Worm (Caenorhabditis elegans) whole organism, L1 larva: ENCODE data around the gene str-113.
A peak's percentile ranks its signal among the peaks of the same experiment; 100 is the strongest.

ENCODE experiments used
- C34B4.2 ChIP-seq: sonication (generic microtip); optimal IDR thresholded peaks from 2 replicates; lab custom pipeline; 2017; ENCODE audit warnings: mild to moderate bottlenecking, missing genetic modification characterization, missing compliant biosample characterization
- Y116A8C.19 ChIP-seq: sonication (generic microtip); optimal IDR thresholded peaks from 2 replicates; lab custom pipeline; 2016; ENCODE audit warnings: missing compliant biosample characterization, missing genetic modification characterization, borderline replicate concordance
- alr-1 ChIP-seq: fragments of 200-800 bp; sonication (Bioruptor generic); optimal IDR thresholded peaks from 2 replicates; lab custom pipeline; 2018; ENCODE audit warnings: borderline replicate concordance, mild to moderate bottlenecking, missing genetic modification characterization, missing compliant biosample characterization
- blmp-1 ChIP-seq: fragments of 150-350 bp; optimal IDR thresholded peaks from 2 replicates; lab custom pipeline; 2014; ENCODE audit warnings: missing biosample characterization, missing genetic modification characterization
- ceh-63 ChIP-seq: fragments of 200-800 bp; sonication (Bioruptor generic); optimal IDR thresholded peaks from 2 replicates; lab custom pipeline; 2018; ENCODE audit warnings: mild to moderate bottlenecking, missing genetic modification characterization, missing compliant biosample characterization
- dpl-1 ChIP-seq, 3 experiments: fragments of 150-350 bp in 2 of 3; sonication (generic microtip) in 1 of 3; optimal IDR thresholded peaks; 2 replicates each; lab custom pipeline; 2014 to 2017; ENCODE audit warnings: missing biosample characterization in 3 of 3, missing genetic modification characterization in 3 of 3, missing genetic modification reagents in 3 of 3
- efl-1 ChIP-seq, 4 experiments: fragments of 150-350 bp; optimal IDR thresholded peaks in 3 of 4; peaks in 1 of 4; 1 replicate in 1 of 4; 2 replicates in 3 of 4; lab custom pipeline; 2014; ENCODE audit warnings: missing biosample characterization in 2 of 4, missing genetic modification characterization in 2 of 4, missing genetic modification reagents in 2 of 4
- elt-3 ChIP-seq, 6 experiments: fragments of 150-350 bp in 1 of 6; sonication (generic microtip); optimal IDR thresholded peaks; 2 replicates each; lab custom pipeline; 2017 to 2018; ENCODE audit warnings: missing biosample characterization in 6 of 6, missing genetic modification characterization in 6 of 6, inconsistent platforms in 1 of 6
- fkh-4 ChIP-seq: sonication (generic microtip); optimal IDR thresholded peaks from 2 replicates; lab custom pipeline; 2016; ENCODE audit warnings: missing compliant biosample characterization, missing genetic modification characterization, borderline replicate concordance
- fos-1 ChIP-seq: fragments of 150-350 bp; optimal IDR thresholded peaks from 2 replicates; lab custom pipeline; 2014; ENCODE audit warnings: missing biosample characterization, missing genetic modification characterization
- lin-14 ChIP-seq: fragments of 200-800 bp; sonication (Bioruptor generic); optimal IDR thresholded peaks from 2 replicates; lab custom pipeline; 2018; ENCODE audit warnings: mild to moderate bottlenecking, missing genetic modification characterization, moderate library complexity, missing compliant biosample characterization
- lin-35 ChIP-seq, 2 experiments: fragments of 150-350 bp; optimal IDR thresholded peaks; 2 replicates each; lab custom pipeline; 2014; ENCODE audit warnings: missing biosample characterization in 2 of 2, missing genetic modification characterization in 2 of 2, missing genetic modification reagents in 2 of 2
- lin-39 ChIP-seq: fragments of 150-350 bp; optimal IDR thresholded peaks from 2 replicates; lab custom pipeline; 2014; ENCODE audit warnings: missing biosample characterization, missing genetic modification reagents, missing genetic modification characterization
- lir-3 ChIP-seq: sonication (generic microtip); optimal IDR thresholded peaks from 2 replicates; lab custom pipeline; 2016; ENCODE audit warnings: mild to moderate bottlenecking, missing genetic modification characterization, moderate library complexity, missing compliant biosample characterization; ENCODE audit not compliant: poor library complexity
- lsy-2 ChIP-seq, 2 experiments: fragments of 150-350 bp; optimal IDR thresholded peaks; 2 replicates each; lab custom pipeline; 2014; ENCODE audit warnings: missing biosample characterization in 2 of 2, missing genetic modification characterization in 2 of 2
- mdl-1 ChIP-seq, 2 experiments: fragments of 150-350 bp; optimal IDR thresholded peaks; 2 replicates each; lab custom pipeline; 2014 to 2017; ENCODE audit warnings: missing biosample characterization in 2 of 2, missing genetic modification characterization in 2 of 2, inconsistent platforms in 1 of 2
- nhr-19 ChIP-seq: fragments of 200-800 bp; sonication (Bioruptor generic); conservative IDR thresholded peaks from 2 replicates; pipeline ENCODE4 v1.3.6; 2022; ENCODE audit warnings: missing genetic modification characterization, missing compliant biosample characterization
- nhr-20 ChIP-seq: sonication (generic microtip); optimal IDR thresholded peaks from 2 replicates; lab custom pipeline; 2016; ENCODE audit warnings: mild to moderate bottlenecking, missing genetic modification characterization, missing compliant biosample characterization
- nhr-237 ChIP-seq: fragments of 150-350 bp; optimal IDR thresholded peaks from 2 replicates; lab custom pipeline; 2014; ENCODE audit warnings: missing biosample characterization, missing genetic modification characterization
- nhr-47 ChIP-seq: sonication (generic microtip); optimal IDR thresholded peaks from 2 replicates; lab custom pipeline; 2016; ENCODE audit warnings: mild to moderate bottlenecking, missing genetic modification characterization, moderate library complexity, missing compliant biosample characterization
- nhr-71 ChIP-seq: sonication (generic microtip); optimal IDR thresholded peaks from 2 replicates; lab custom pipeline; 2016; ENCODE audit warnings: mild to moderate bottlenecking, missing genetic modification characterization, moderate library complexity, missing compliant biosample characterization
- nhr-76 ChIP-seq: sonication (generic microtip); optimal IDR thresholded peaks from 2 replicates; lab custom pipeline; 2017; ENCODE audit warnings: missing biosample characterization, missing genetic modification characterization
- nhr-85 ChIP-seq: sonication (generic microtip); peaks from one replicate; lab custom pipeline; 2016; ENCODE audit warnings: missing genetic modification characterization, inconsistent platforms, missing compliant biosample characterization
- nhr-90 ChIP-seq: sonication (generic microtip); optimal IDR thresholded peaks from 2 replicates; lab custom pipeline; 2016; ENCODE audit warnings: mild to moderate bottlenecking, missing genetic modification characterization, missing compliant biosample characterization; ENCODE audit not compliant: poor library complexity
- pag-3 ChIP-seq: sonication (generic microtip); optimal IDR thresholded peaks from 2 replicates; lab custom pipeline; 2017; ENCODE audit warnings: missing genetic modification characterization, mild to moderate bottlenecking, missing compliant biosample characterization, antibody characterized with exemption, borderline replicate concordance; ENCODE audit not compliant: insufficient read depth
- pax-3 ChIP-seq: fragments of 200-800 bp; sonication (Bioruptor generic); optimal IDR thresholded peaks from 2 replicates; lab custom pipeline; 2018; ENCODE audit warnings: mild to moderate bottlenecking, missing genetic modification characterization, moderate library complexity, missing compliant biosample characterization
- rnt-1 ChIP-seq: sonication (generic microtip); optimal IDR thresholded peaks from 2 replicates; lab custom pipeline; 2016; ENCODE audit warnings: mild to moderate bottlenecking, missing genetic modification characterization, moderate library complexity, missing compliant biosample characterization
- skn-1 ChIP-seq: fragments of 150-350 bp; optimal IDR thresholded peaks from 2 replicates; lab custom pipeline; 2014; ENCODE audit warnings: missing biosample characterization, missing genetic modification characterization
- snpc-4 ChIP-seq: fragments of 150-350 bp; optimal IDR thresholded peaks from 2 replicates; lab custom pipeline; 2014; ENCODE audit warnings: missing biosample characterization, missing genetic modification characterization
- snu-23 ChIP-seq: sonication (generic microtip); optimal IDR thresholded peaks from 2 replicates; lab custom pipeline; 2016; ENCODE audit warnings: missing genetic modification characterization, missing compliant biosample characterization
- swsn-7 ChIP-seq: sonication (generic microtip); optimal IDR thresholded peaks from 2 replicates; lab custom pipeline; 2016; ENCODE audit warnings: missing genetic modification characterization, missing compliant biosample characterization
- tbx-2 ChIP-seq: sonication (generic microtip); optimal IDR thresholded peaks from 2 replicates; lab custom pipeline; 2016; ENCODE audit warnings: missing genetic modification characterization, missing compliant biosample characterization
- unc-130 ChIP-seq: fragments of 150-350 bp; optimal IDR thresholded peaks from 2 replicates; lab custom pipeline; 2017; ENCODE audit warnings: missing biosample characterization, missing genetic modification characterization, inconsistent platforms
- unc-86 ChIP-seq: sonication (generic microtip); optimal IDR thresholded peaks from 2 replicates; lab custom pipeline; 2016; ENCODE audit warnings: missing genetic modification characterization, missing compliant biosample characterization
- unc-98 ChIP-seq: fragments of 200-800 bp; sonication (Bioruptor generic); IDR thresholded peaks from 2 replicates; pipeline ENCODE4 v1.3.6; 2022; ENCODE audit warnings: missing genetic modification characterization, missing compliant biosample characterization
- vab-15 ChIP-seq: sonication (generic microtip); optimal IDR thresholded peaks from 2 replicates; lab custom pipeline; 2017; ENCODE audit warnings: missing genotype, mild to moderate bottlenecking, missing genetic modification characterization, missing compliant biosample characterization
- ztf-4 ChIP-seq: fragments of 150-350 bp; optimal IDR thresholded peaks from 2 replicates; lab custom pipeline; 2014; ENCODE audit warnings: missing biosample characterization, missing genetic modification characterization

The str-113 gene

DNA sequence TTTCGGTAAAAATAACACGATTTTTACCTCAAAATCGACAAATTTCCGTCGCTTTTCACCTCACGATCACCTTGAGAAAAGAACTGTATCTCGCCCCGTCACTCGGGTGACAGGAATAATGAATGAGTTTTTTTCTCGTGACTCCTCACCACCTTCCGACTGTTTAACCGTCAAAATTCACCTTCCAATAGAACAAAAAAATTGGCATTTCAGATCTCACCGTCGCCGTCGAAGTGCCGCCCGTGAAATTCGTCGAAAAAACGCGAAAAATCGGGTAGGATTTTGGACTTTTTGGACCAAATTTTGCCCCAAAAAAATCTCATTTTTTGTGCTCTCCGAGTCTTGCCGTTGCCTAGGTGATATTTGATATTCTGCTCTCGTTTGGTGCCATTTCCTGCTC, 20.1 kb upstream of the str-113 start, which contains the start of gene unc-132:
TSS of gene unc-132 (plus strand) at position 208 of the 400 bp plus-strand sequence.
- TF ChIP-seq elt-3 (tag; optimal IDR thresholded peaks at IDR 0.05; lab: Kevin White, UChicago): no peak
- TF ChIP-seq nhr-85 (tag; lab: Kevin White, UChicago): peak; percentile 69

- TF ChIP-seq snpc-4 (tag; lab: Kevin White, UChicago): no peak
- no peak for TF ChIP-seq unc-86 (tag; lab: Kevin White, UChicago)
- TF ChIP-seq lsy-2 (tag; optimal IDR thresholded peaks at IDR 0.05; lab: Kevin White, UChicago): peak in 1 of 2 experiments; percentile 59
- no peak for TF ChIP-seq elt-3 (tag; optimal IDR thresholded peaks at IDR 0.05; lab: Kevin White, UChicago)
Measured at ce11 chrV:3686292-3686691, 19.5 kb upstream of the str-113 start.

ce11 chrV:3685790-3686208, 19.0 kb upstream of the str-113 start, which contains the start of gene W08A12.2:
Gene W08A12.2, minus strand, starts transcription at chrV:3685892.
- TF ChIP-seq unc-98 (peak; percentile 40; the same call in 1 of the 2 replicates), dpl-1 (GFP tag; optimal IDR thresholded peaks at IDR 0.05; lab: Kevin White, UChicago) (peak in 1 of 3 experiments; percentile 14), C34B4.2 (tag; lab: Kevin White, UChicago) (no peak), unc-130 (tag; lab: Kevin White, UChicago) (peak; percentile 46), lin-39 (peak; percentile 42), skn-1 (tag; lab: Kevin White, UChicago) (no peak), lsy-2 (tag; optimal IDR thresholded peaks at IDR 0.05; lab: Kevin White, UChicago) (peak; percentile 45 to 51), nhr-71 (tag; lab: Kevin White, UChicago) (peak; percentile 88), nhr-20 (tag; lab: Kevin White, UChicago) (peak; percentile 69), lin-35 (GFP tag; optimal IDR thresholded peaks at IDR 0.05; lab: Kevin White, UChicago) (peak in 1 of 2 experiments; percentile 59), nhr-47 (tag; lab: Kevin White, UChicago) (peak; percentile 47), pax-3 (tag; lab: Kevin White, UChicago) (no peak), nhr-85 (tag; lab: Kevin White, UChicago) (peak; percentile 77), snu-23 (GFP tag; lab: Kevin White, UChicago) (peak; percentile 62), lin-14 (GFP tag; lab: Kevin White, UChicago) (peak; percentile 87), vab-15 (no peak), Y116A8C.19 (tag; lab: Kevin White, UChicago) (no peak), elt-3 (tag; optimal IDR thresholded peaks at IDR 0.05; lab: Kevin White, UChicago) (peak in 1 of 6 experiments; percentile 5), nhr-76 (no peak), swsn-7 (tag; lab: Kevin White, UChicago) (peak; percentile 37), ceh-63 (GFP tag; lab: Kevin White, UChicago) (no peak), rnt-1 (tag; lab: Kevin White, UChicago) (peak; percentile 87), ztf-4 (tag; lab: Kevin White, UChicago) (peak; percentile 31), pag-3 (peak; percentile 10), fos-1 (tag; lab: Kevin White, UChicago) (peak; percentile 32), efl-1 (optimal IDR thresholded peaks at IDR 0.05; lab: Kevin White, UChicago) (peak; percentile 34 to 44), efl-1 (GFP tag; optimal IDR thresholded peaks at IDR 0.05 in 1 of 2; lab: Kevin White, UChicago) (peak; percentile 12 to 52), nhr-237 (tag; lab: Kevin White, UChicago) (no peak), tbx-2 (tag; lab: Kevin White, UChicago) (peak; percentile 25), nhr-19 (peak; percentile 81), mdl-1 (tag; optimal IDR thresholded peaks at IDR 0.05; lab: Kevin White, UChicago) (peak in 1 of 2 experiments; percentile 76), fkh-4 (tag; lab: Kevin White, UChicago) (no peak), nhr-90 (tag; lab: Kevin White, UChicago) (peak; percentile 39)

- TF ChIP-seq blmp-1 (tag; lab: Kevin White, UChicago) (peak; percentile 21), alr-1 (tag; lab: Kevin White, UChicago) (no peak), lir-3 (tag; lab: Kevin White, UChicago) (no peak), nhr-85 (tag; lab: Kevin White, UChicago) (peak; percentile 5), pag-3 (no peak)
Measured at ce11 chrV:3682553-3682952, 15.8 kb upstream of the str-113 start, which contains the start of gene W08A12.3. Gene W08A12.3, plus strand, starts transcription at chrV:3682853.
